Worm (Caenorhabditis elegans) whole organism, young adult: Measurements from ENCODE around the gene scl-5.

Source experiments
- B0019.2 ChIP-seq: fragments of 200-800 bp; sonication (Bioruptor generic); conservative IDR thresholded peaks from 2 replicates; pipeline ENCODE4 v1.3.6; 2022; ENCODE audit warnings: missing genetic modification reagents, missing genetic modification characterization, missing compliant biosample characterization
- B0035.1 ChIP-seq: sonication (generic microtip); optimal IDR thresholded peaks from 2 replicates; lab custom pipeline; 2016; ENCODE audit warnings: missing genetic modification characterization, mild to moderate bottlenecking, missing compliant biosample characterization, missing genotype, missing genetic modification reagents
- B0336.3 ChIP-seq: fragments of 200-800 bp; sonication (Bioruptor generic); IDR thresholded peaks from 2 replicates; pipeline ENCODE4 v1.3.6; 2022; ENCODE audit warnings: missing genetic modification characterization, missing compliant biosample characterization
- K11D2.4 ChIP-seq: fragments of 200-800 bp; sonication (Bioruptor generic); IDR thresholded peaks from 2 replicates; pipeline ENCODE4 v1.3.6; 2022; ENCODE audit warnings: missing genetic modification reagents, missing genetic modification characterization, missing compliant biosample characterization
- Y56A3A.18 ChIP-seq: fragments of 200-800 bp; sonication (Bioruptor generic); IDR thresholded peaks from 2 replicates; pipeline ENCODE4 v1.3.6; 2022; ENCODE audit warnings: missing genetic modification reagents, missing genetic modification characterization, missing compliant biosample characterization
- Y95B8A.8 ChIP-seq: fragments of 200-800 bp; sonication (Bioruptor generic); IDR thresholded peaks from 2 replicates; pipeline ENCODE4 v1.3.6; 2022; ENCODE audit warnings: missing genetic modification reagents, missing genetic modification characterization, missing compliant biosample characterization
- atf-7 ChIP-seq: sonication (generic microtip); optimal IDR thresholded peaks from 2 replicates; lab custom pipeline; 2017; ENCODE audit warnings: mild to moderate bottlenecking, missing genetic modification characterization, missing compliant biosample characterization
- athp-1 ChIP-seq: sonication (generic microtip); optimal IDR thresholded peaks from 2 replicates; lab custom pipeline; 2017; ENCODE audit warnings: mild to moderate bottlenecking, missing genetic modification characterization, missing compliant biosample characterization
- attf-6 ChIP-seq: fragments of 200-800 bp; sonication (Bioruptor generic); IDR thresholded peaks from 2 replicates; pipeline ENCODE4 v1.3.6; 2022; ENCODE audit warnings: missing genetic modification reagents, missing genetic modification characterization, missing compliant biosample characterization
- bed-1 ChIP-seq: fragments of 200-800 bp; sonication (Bioruptor generic); IDR thresholded peaks from 2 replicates; pipeline ENCODE4 v1.3.6; 2022; ENCODE audit warnings: missing genetic modification reagents, missing genetic modification characterization, missing compliant biosample characterization
- cebp-2 ChIP-seq: fragments of 200-800 bp; sonication (Bioruptor generic); IDR thresholded peaks from 2 replicates; pipeline ENCODE4 v1.3.6; 2022; ENCODE audit warnings: missing genetic modification characterization, missing compliant biosample characterization
- ceh-40 ChIP-seq: fragments of 200-800 bp; sonication (Bioruptor generic); IDR thresholded peaks from 2 replicates; pipeline ENCODE4 v1.3.6; 2022; ENCODE audit warnings: missing genetic modification characterization, missing compliant biosample characterization
- ceh-79 ChIP-seq: sonication (generic microtip); optimal IDR thresholded peaks from 2 replicates; lab custom pipeline; 2017; ENCODE audit warnings: mild to moderate bottlenecking, missing genetic modification characterization, missing compliant biosample characterization
- ceh-91 ChIP-seq: fragments of 200-800 bp; sonication (Bioruptor generic); IDR thresholded peaks from 2 replicates; pipeline ENCODE4 v1.3.6; 2022; ENCODE audit warnings: missing genetic modification reagents, missing genetic modification characterization, missing compliant biosample characterization
- chd-7 ChIP-seq: sonication (generic microtip); optimal IDR thresholded peaks from 2 replicates; lab custom pipeline; 2016; ENCODE audit warnings: mild to moderate bottlenecking, missing genetic modification characterization, moderate library complexity, missing compliant biosample characterization
- die-1 ChIP-seq: sonication (generic microtip); optimal IDR thresholded peaks from 2 replicates; lab custom pipeline; 2016; ENCODE audit warnings: missing genotype, mild to moderate bottlenecking, missing genetic modification characterization, missing compliant biosample characterization
- dox-1 ChIP-seq: fragments of 200-800 bp; sonication (Bioruptor generic); IDR thresholded peaks from 2 replicates; pipeline ENCODE4 v1.3.6; 2022; ENCODE audit warnings: missing genetic modification reagents, missing genetic modification characterization, missing compliant biosample characterization
- dpff-1 ChIP-seq: sonication (generic microtip); optimal IDR thresholded peaks from 2 replicates; lab custom pipeline; 2017; ENCODE audit warnings: mild to moderate bottlenecking, missing genetic modification characterization, missing compliant biosample characterization
- efl-1 ChIP-seq: fragments of 150-350 bp; optimal IDR thresholded peaks from 2 replicates; lab custom pipeline; 2014; ENCODE audit warnings: missing biosample characterization, missing genetic modification reagents, missing genetic modification characterization
- egl-18 ChIP-seq: fragments of 200-800 bp; sonication (Bioruptor generic); IDR thresholded peaks from 2 replicates; pipeline ENCODE4 v1.3.6; 2022; ENCODE audit warnings: missing genetic modification reagents, missing genetic modification characterization, missing compliant biosample characterization
- egl-44 ChIP-seq: fragments of 200-800 bp; sonication (Bioruptor generic); IDR thresholded peaks from 2 replicates; pipeline ENCODE4 v1.3.6; 2022; ENCODE audit warnings: missing genetic modification reagents, missing genetic modification characterization, missing compliant biosample characterization
- egrh-3 ChIP-seq: fragments of 200-800 bp; sonication (Bioruptor generic); IDR thresholded peaks from 2 replicates; pipeline ENCODE4 v1.3.6; 2022; ENCODE audit warnings: missing genetic modification reagents, missing genetic modification characterization, missing compliant biosample characterization
- hlh-26 ChIP-seq: fragments of 200-800 bp; sonication (Bioruptor generic); conservative IDR thresholded peaks from 2 replicates; pipeline ENCODE4 v1.3.6; 2022; ENCODE audit warnings: missing genetic modification reagents, missing genetic modification characterization, missing compliant biosample characterization
- hmg-20 ChIP-seq: fragments of 200-800 bp; sonication (Bioruptor generic); IDR thresholded peaks from 2 replicates; pipeline ENCODE4 v1.3.6; 2022; ENCODE audit warnings: missing genetic modification reagents, missing genetic modification characterization, missing compliant biosample characterization
- lag-1 ChIP-seq: fragments of 200-800 bp; sonication (Bioruptor generic); IDR thresholded peaks from 2 replicates; pipeline ENCODE4 v1.3.6; 2022; ENCODE audit warnings: missing genetic modification reagents, missing genetic modification characterization, missing compliant biosample characterization
- let-526 ChIP-seq: fragments of 200-800 bp; sonication (Bioruptor generic); IDR thresholded peaks from 2 replicates; pipeline ENCODE4 v1.3.6; 2022; ENCODE audit warnings: missing genetic modification reagents, missing genetic modification characterization, missing compliant biosample characterization
- let-607 ChIP-seq, 2 experiments: fragments of 200-800 bp in 1 of 2; sonication (Bioruptor generic) in 1 of 2; sonication (generic microtip) in 1 of 2; optimal IDR thresholded peaks; 2 replicates each; lab custom pipeline; 2016 to 2018; ENCODE audit warnings: mild to moderate bottlenecking in 2 of 2, missing compliant biosample characterization in 2 of 2, missing genetic modification characterization in 2 of 2, moderate library complexity in 2 of 2, missing genotype in 1 of 2
- lin-35 ChIP-seq, 3 experiments: fragments of 150-350 bp in 2 of 3; sonication (generic microtip) in 1 of 3; optimal IDR thresholded peaks; 2 replicates each; lab custom pipeline; 2014 to 2018; ENCODE audit warnings: missing biosample characterization in 3 of 3, missing genetic modification characterization in 3 of 3, missing genetic modification reagents in 3 of 3
- lsl-1 ChIP-seq: fragments of 200-800 bp; sonication (Bioruptor generic); optimal IDR thresholded peaks from 2 replicates; lab custom pipeline; 2018; ENCODE audit warnings: mild to moderate bottlenecking, missing genetic modification characterization, moderate library complexity, missing compliant biosample characterization
- mcd-1 ChIP-seq: fragments of 200-800 bp; sonication (Bioruptor generic); IDR thresholded peaks from 2 replicates; pipeline ENCODE4 v1.3.6; 2022; ENCODE audit warnings: missing genetic modification reagents, missing genetic modification characterization, missing compliant biosample characterization
- mxl-1 ChIP-seq: sonication (generic microtip); optimal IDR thresholded peaks from 2 replicates; lab custom pipeline; 2016; ENCODE audit warnings: missing genetic modification characterization, missing compliant biosample characterization
- nfya-1 ChIP-seq: sonication (generic microtip); optimal IDR thresholded peaks from 2 replicates; lab custom pipeline; 2017; ENCODE audit warnings: antibody characterized with exemption, missing compliant biosample characterization, missing genetic modification characterization, borderline replicate concordance; ENCODE audit not compliant: insufficient read depth
- nhr-80 ChIP-seq: sonication (generic microtip); optimal IDR thresholded peaks from 2 replicates; lab custom pipeline; 2016; ENCODE audit warnings: missing genetic modification characterization, missing compliant biosample characterization
- sdz-38 ChIP-seq: sonication (generic microtip); optimal IDR thresholded peaks from 2 replicates; lab custom pipeline; 2016; ENCODE audit warnings: missing genotype, missing genetic modification characterization, missing compliant biosample characterization
- sea-2 ChIP-seq: fragments of 200-800 bp; sonication (Bioruptor generic); IDR thresholded peaks from 2 replicates; pipeline ENCODE4 v1.3.6; 2022; ENCODE audit warnings: missing genetic modification characterization, missing compliant biosample characterization
- snpc-1.3 ChIP-seq: sonication (generic microtip); optimal IDR thresholded peaks from 2 replicates; lab custom pipeline; 2017; ENCODE audit warnings: missing genetic modification characterization, mild to moderate bottlenecking, missing compliant biosample characterization, antibody characterized with exemption, moderate library complexity, missing genotype, missing genetic modification reagents; ENCODE audit not compliant: insufficient read depth
- snpc-3.4 ChIP-seq: sonication (generic microtip); optimal IDR thresholded peaks from 2 replicates; lab custom pipeline; 2017; ENCODE audit warnings: missing genetic modification characterization, mild to moderate bottlenecking, missing compliant biosample characterization, antibody characterized with exemption, moderate library complexity, missing genotype, missing genetic modification reagents
- snpc-4 ChIP-seq, 5 experiments: fragments of 150-350 bp in 1 of 5; sonication (generic microtip) in 4 of 5; optimal IDR thresholded peaks; 2 replicates each; lab custom pipeline; 2014 to 2018; ENCODE audit warnings: missing genetic modification characterization in 5 of 5, missing biosample characterization in 3 of 5, antibody characterized with exemption in 2 of 5, mild to moderate bottlenecking in 2 of 5, missing compliant biosample characterization in 2 of 5, missing genotype in 2 of 5, moderate library complexity in 2 of 5, missing genetic modification reagents in 1 of 5
- unc-62 ChIP-seq: fragments of 150-350 bp; optimal IDR thresholded peaks from 2 replicates; lab custom pipeline; 2014; ENCODE audit warnings: missing biosample characterization, missing genetic modification reagents, missing genetic modification characterization
- zfh-2 ChIP-seq: fragments of 200-800 bp; sonication (Bioruptor generic); conservative IDR thresholded peaks from 2 replicates; pipeline ENCODE4 v1.3.6; 2022; ENCODE audit warnings: missing genetic modification reagents, missing genetic modification characterization, missing compliant biosample characterization
- zim-3 ChIP-seq: sonication (generic microtip); optimal IDR thresholded peaks from 2 replicates; lab custom pipeline; 2017; ENCODE audit warnings: mild to moderate bottlenecking, missing genetic modification characterization, moderate library complexity, missing compliant biosample characterization
- ztf-28 ChIP-seq: fragments of 200-800 bp; sonication (Bioruptor generic); IDR thresholded peaks from 2 replicates; pipeline ENCODE4 v1.3.6; 2022; ENCODE audit warnings: missing genetic modification reagents, missing genetic modification characterization, missing compliant biosample characterization

The scl-5 gene

DNA sequence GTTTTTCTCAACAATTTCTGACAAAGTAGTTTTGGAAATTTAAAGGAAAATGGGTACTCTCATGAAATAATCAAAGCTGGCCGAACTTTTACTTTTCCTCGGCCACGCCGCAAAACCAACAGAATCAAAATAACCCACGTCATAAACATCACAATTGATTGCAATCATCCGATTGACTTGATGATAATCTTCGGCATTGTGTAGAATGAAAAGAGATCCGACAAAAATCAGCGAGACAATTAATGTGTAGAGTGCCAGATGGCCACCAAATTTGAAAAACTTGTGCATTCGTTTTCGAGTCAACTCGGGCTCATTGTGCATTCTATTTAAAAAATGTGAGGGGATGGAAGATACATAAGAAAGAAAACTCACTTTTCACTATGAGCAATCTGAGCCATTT, 27.0 kb upstream of the scl-5 start:
- TF ChIP-seq ceh-91 (GFP tag; lab: Robert Waterston, UW) (no peak), athp-1 (tag; lab: Kevin White, UChicago) (no peak), atf-7 (tag; lab: Kevin White, UChicago) (no peak), attf-6 (no peak), chd-7 (no peak)

DNA sequence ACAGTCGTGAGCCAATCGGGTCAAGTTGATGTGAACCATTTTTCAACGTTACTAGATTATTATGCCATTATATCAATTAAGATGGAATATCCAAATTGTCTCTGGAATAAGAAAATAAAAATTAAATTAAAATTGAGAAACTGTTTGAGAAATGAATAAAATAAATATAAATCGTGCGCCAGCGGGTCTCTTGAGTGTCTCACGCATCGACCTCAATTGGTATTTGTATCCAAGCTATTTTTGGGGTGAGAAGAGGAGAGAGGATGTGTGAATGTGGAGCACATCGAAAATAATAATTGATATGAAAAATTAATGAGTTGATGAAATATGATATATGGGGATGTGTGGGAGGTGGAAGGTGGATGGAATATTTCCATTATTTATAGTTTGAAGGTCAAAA, 24.9 kb upstream of the scl-5 start, which contains the start of gene F49E11.2:
Gene F49E11.2, minus strand, starts transcription at position 101 of the 400 bp plus-strand sequence.
- TF ChIP-seq cebp-2 (GFP tag; lab: Robert Waterston, UW) (0 out of 2 replicates have a peak, but pooled peaks have one; percentile 67), snpc-3.4 (tag; lab: Kevin White, UChicago) (no peak)

DNA sequence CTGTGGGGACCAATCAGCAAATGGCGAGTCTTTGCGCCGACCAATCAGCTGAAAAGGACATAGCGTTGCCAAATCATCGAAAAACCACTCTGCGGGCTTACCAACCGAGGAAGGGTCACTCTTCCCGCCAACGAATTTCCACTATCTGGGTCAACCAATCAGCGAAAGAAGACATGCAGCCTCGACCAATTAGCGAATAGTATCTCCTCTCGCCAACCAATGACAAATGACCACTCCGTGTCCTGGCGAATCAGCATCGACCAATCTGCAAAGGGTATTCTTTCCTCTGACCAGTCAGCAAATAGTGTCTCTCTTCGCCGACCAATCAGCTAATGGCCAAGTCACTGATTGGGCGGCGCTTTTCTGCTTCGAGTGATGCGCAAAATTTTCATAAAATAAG, 22.3 kb upstream of the scl-5 start:
- TF ChIP-seq sdz-38 (tag; lab: Kevin White, UChicago) (no peak), nfya-1 (no peak), snpc-4 (GFP tag; optimal IDR thresholded peaks at IDR 0.05; lab: Kevin White, UChicago) (no peak), snpc-4 (tag; optimal IDR thresholded peaks at IDR 0.05; lab: Kevin White, UChicago) (no peak), cebp-2 (GFP tag; lab: Robert Waterston, UW) (0 out of 2 replicates have a peak, but pooled peaks have one; percentile 52), unc-62 (GFP tag; lab: Kevin White, UChicago) (no peak), let-526 (GFP tag; lab: Robert Waterston, UW) (no peak), nhr-80 (tag; lab: Kevin White, UChicago) (no peak)

DNA sequence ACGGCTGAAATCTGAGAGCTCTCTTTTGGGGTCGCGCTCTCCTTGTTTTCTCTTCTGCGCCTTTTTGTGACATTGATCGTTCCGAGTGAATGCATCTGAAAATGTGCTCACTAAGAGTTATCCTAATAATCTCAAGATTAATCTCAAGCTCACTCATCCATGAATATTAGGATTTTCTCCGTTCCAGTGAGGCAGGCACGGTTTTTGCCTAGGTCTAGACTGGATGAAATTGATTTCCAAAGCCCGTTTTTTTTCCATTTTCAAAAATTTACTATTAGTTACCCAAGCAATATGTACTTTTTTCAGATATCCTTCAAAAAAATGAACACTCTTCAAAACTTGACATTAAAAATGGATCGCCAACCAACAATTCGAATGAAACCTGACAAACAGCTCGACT, 21.7 kb upstream of the scl-5 start, which contains the start of gene amt-2:
Gene amt-2, plus strand, starts transcription at position 301 of the 400 bp plus-strand sequence.
- no peak for TF ChIP-seq hlh-26 (GFP tag; lab: Robert Waterston, UW)
- no peak for TF ChIP-seq dox-1 (GFP tag; lab: Robert Waterston, UW)
- no peak for TF ChIP-seq K11D2.4 (GFP tag; lab: Robert Waterston, UW)
- TF ChIP-seq egrh-3 (GFP tag; lab: Robert Waterston, UW): no peak
- no peak for TF ChIP-seq lag-1 (GFP tag; lab: Robert Waterston, UW)
- no peak for TF ChIP-seq dpff-1 (tag; lab: Kevin White, UChicago)
- TF ChIP-seq Y56A3A.18 (GFP tag; lab: Robert Waterston, UW): no peak
- TF ChIP-seq B0336.3 (GFP tag; lab: Robert Waterston, UW): no peak
- TF ChIP-seq zim-3 (tag; lab: Kevin White, UChicago): no peak
- no peak for TF ChIP-seq egl-44 (GFP tag; lab: Robert Waterston, UW)
- no peak for TF ChIP-seq let-607 (tag; optimal IDR thresholded peaks at IDR 0.05; lab: Kevin White, UChicago)
- TF ChIP-seq egl-18 (GFP tag; lab: Robert Waterston, UW): no peak
- no peak for TF ChIP-seq snpc-1.3 (tag; lab: Kevin White, UChicago)
- TF ChIP-seq ceh-79 (tag; lab: Kevin White, UChicago): no peak

DNA sequence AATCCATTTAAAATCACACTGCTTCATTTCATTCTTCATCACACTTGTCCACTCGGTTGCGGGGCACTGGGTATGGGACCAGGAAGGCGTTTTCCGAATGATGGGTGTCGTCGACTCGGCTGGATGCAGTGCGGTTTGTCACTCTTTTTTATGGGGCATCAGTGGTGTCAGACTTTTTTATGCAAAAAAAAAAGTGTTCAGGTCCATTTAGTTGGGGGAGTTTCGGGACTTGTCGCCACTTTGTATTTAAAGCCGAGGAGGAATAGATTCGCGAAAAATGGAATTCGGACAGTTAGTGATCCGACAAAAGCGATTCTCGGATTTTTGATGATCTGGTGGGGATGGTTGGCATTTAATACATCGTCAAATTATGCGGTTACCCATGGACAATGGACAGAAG, 18.8 kb upstream of the scl-5 start:
- no peak for TF ChIP-seq mxl-1 (tag; lab: Kevin White, UChicago)
- TF ChIP-seq zfh-2 (GFP tag; lab: Robert Waterston, UW): no peak
- TF ChIP-seq ztf-28: no peak
- TF ChIP-seq B0019.2 (GFP tag; lab: Robert Waterston, UW): no peak
- no peak for TF ChIP-seq ceh-79 (tag; lab: Kevin White, UChicago)
- TF ChIP-seq hmg-20 (GFP tag; lab: Robert Waterston, UW): no peak
- no peak for TF ChIP-seq Y95B8A.8 (GFP tag; lab: Robert Waterston, UW)
- TF ChIP-seq lsl-1: no peak
- TF ChIP-seq egl-44 (GFP tag; lab: Robert Waterston, UW): no peak
- TF ChIP-seq mcd-1 (GFP tag; lab: Robert Waterston, UW): no peak
- TF ChIP-seq sea-2: no peak
- TF ChIP-seq B0035.1: no peak
- no peak for TF ChIP-seq die-1
- no peak for TF ChIP-seq bed-1
- no peak for TF ChIP-seq lin-35 (GFP tag; optimal IDR thresholded peaks at IDR 0.05; lab: Kevin White, UChicago)
- no peak for TF ChIP-seq ceh-40 (GFP tag; lab: Robert Waterston, UW)
- no peak for TF ChIP-seq efl-1
